Worm (Caenorhabditis elegans) whole organism, midembryonic: ENCODE results near the gene W09C2.10.

Experiments used
- T22C8.4 ChIP-seq: fragments of 200-800 bp; sonication (Bioruptor generic); IDR thresholded peaks from 2 replicates; pipeline ENCODE4 v1.3.6; 2022; ENCODE audit warnings: missing genetic modification characterization, missing compliant biosample characterization
- cog-1 ChIP-seq: sonication (generic microtip); optimal IDR thresholded peaks from 2 replicates; lab custom pipeline; 2016; ENCODE audit warnings: missing genetic modification characterization, missing compliant biosample characterization
- flt-1 ChIP-seq: fragments of 200-800 bp; sonication (Bioruptor generic); IDR thresholded peaks from 2 replicates; pipeline ENCODE4 v1.3.6; 2022; ENCODE audit warnings: missing genetic modification characterization, missing compliant biosample characterization
- klf-2 ChIP-seq: fragments of 200-800 bp; sonication (Bioruptor generic); conservative IDR thresholded peaks from 2 replicates; pipeline ENCODE4 v1.3.6; 2022; ENCODE audit warnings: missing genetic modification reagents, missing genetic modification characterization, missing compliant biosample characterization
- med-1 ChIP-seq: sonication (generic microtip); optimal IDR thresholded peaks from 2 replicates; lab custom pipeline; 2017; ENCODE audit warnings: missing genetic modification characterization, mild to moderate bottlenecking, missing compliant biosample characterization, antibody characterized with exemption, missing genetic modification reagents; ENCODE audit not compliant: insufficient read depth
- ref-1 ChIP-seq: fragments of 200-800 bp; sonication (Bioruptor generic); conservative IDR thresholded peaks from 2 replicates; pipeline ENCODE4 v1.3.6; 2022; ENCODE audit warnings: missing genetic modification reagents, missing genetic modification characterization, missing compliant biosample characterization
- tab-1 ChIP-seq: fragments of 200-800 bp; sonication (Bioruptor generic); IDR thresholded peaks from 2 replicates; pipeline ENCODE4 v1.3.6; 2022; ENCODE audit warnings: missing genetic modification characterization, missing compliant biosample characterization
- ztf-23 ChIP-seq: fragments of 200-800 bp; sonication (Bioruptor generic); IDR thresholded peaks from 2 replicates; pipeline ENCODE4 v1.3.6; 2022; ENCODE audit warnings: missing genetic modification reagents, missing genetic modification characterization, missing compliant biosample characterization
- ztf-29 ChIP-seq: fragments of 200-800 bp; sonication (Bioruptor generic); IDR thresholded peaks from 2 replicates; pipeline ENCODE4 v1.3.6; 2022; ENCODE audit warnings: missing genetic modification reagents, missing genetic modification characterization, missing compliant biosample characterization

The W09C2.10 gene

ce11 chrIV:9633889-9634288, 9.0 kb upstream of the W09C2.10 start:
- no peak for TF ChIP-seq flt-1 (GFP tag; lab: Robert Waterston, UW)
- TF ChIP-seq tab-1 (GFP tag; lab: Robert Waterston, UW), result no peak
- no peak for TF ChIP-seq T22C8.4 (GFP tag; lab: Robert Waterston, UW)
- no peak for TF ChIP-seq ztf-29
- no peak for TF ChIP-seq ref-1 (GFP tag; lab: Robert Waterston, UW)
- TF ChIP-seq ztf-23 (GFP tag; lab: Robert Waterston, UW), result no peak
- no peak for TF ChIP-seq klf-2
- no peak for TF ChIP-seq med-1
- no peak for TF ChIP-seq cog-1 (tag; lab: Kevin White, UChicago)

DNA sequence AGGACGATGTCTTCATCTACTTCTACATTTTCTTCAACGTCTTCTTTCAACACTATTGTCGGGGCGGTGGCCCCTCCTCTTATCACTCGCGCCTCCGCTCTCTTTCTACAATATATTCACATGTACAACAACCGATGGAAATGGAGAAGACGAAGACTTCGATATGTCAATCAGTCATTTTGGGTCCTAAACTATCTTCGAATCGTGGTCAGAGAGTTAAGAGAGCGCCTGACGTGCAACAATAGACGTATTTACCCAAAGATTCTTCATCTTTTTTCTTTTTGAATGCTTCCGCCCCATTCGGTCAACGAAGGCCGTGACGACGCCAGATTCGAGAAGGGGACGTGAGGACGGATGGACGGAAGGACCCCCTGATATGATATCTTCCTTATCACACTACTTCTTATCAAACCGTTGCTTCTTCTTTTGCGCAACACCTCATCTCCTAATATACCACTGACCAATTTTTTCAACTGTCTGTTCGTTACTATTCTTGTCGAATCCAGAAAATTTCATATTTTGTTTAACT, 8.2 kb upstream of the W09C2.10 start:
- TF ChIP-seq med-1 (no peak), ref-1 (GFP tag; lab: Robert Waterston, UW) (no peak), ztf-29 (no peak), flt-1 (GFP tag; lab: Robert Waterston, UW) (no peak), T22C8.4 (GFP tag; lab: Robert Waterston, UW) (no peak), cog-1 (tag; lab: Kevin White, UChicago) (no peak), tab-1 (GFP tag; lab: Robert Waterston, UW) (no peak), ztf-23 (GFP tag; lab: Robert Waterston, UW) (no peak), klf-2 (no peak)

- no peak for TF ChIP-seq med-1
Observed at ce11 chrIV:9632094-9632493, 7.2 kb upstream of the W09C2.10 start.

DNA sequence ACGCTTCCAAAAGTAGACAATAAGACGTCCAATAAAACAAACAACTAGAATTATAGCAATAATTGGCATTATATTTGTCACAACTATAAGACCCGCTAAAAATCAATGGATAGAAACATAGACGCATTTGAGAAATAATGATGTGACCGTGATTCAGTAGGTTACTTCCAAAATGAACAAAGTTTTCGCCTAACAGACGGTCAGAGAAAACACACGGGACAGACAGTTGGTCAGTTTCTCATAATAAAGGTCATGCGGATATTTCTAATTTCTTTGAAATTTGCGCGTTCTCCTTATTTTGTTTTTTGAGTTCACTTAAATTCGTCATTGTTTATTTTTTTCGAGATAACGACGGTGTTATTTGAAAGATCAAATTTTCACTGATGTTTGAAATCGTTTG, 6.7 kb upstream of the W09C2.10 start:
- no peak for TF ChIP-seq ref-1 (GFP tag; lab: Robert Waterston, UW)
- no peak for TF ChIP-seq ztf-29
- no peak for TF ChIP-seq med-1
- no peak for TF ChIP-seq tab-1 (GFP tag; lab: Robert Waterston, UW)
- TF ChIP-seq ztf-23 (GFP tag; lab: Robert Waterston, UW), result no peak
- TF ChIP-seq klf-2, result no peak
- TF ChIP-seq cog-1 (tag; lab: Kevin White, UChicago), result no peak
- TF ChIP-seq flt-1 (GFP tag; lab: Robert Waterston, UW), result no peak

DNA sequence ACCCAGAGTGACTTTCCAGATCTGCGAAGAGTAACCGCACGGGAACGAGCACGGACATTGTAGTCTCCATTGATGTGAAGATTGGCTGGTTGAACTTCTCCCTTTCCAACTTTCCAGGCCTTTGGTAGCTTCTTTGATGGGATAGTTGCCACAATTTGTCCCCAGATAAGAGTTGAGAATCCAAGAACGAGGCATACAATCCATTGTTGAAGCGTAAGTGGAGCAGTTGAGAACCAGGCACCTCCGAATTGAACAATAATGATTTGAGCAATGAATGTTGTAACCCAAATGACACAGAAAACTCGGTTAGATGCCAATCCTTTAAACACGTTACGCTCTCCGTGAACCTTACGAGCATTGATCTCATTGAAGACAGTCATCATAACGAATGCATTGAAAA, 2.2 kb upstream of the W09C2.10 start:
- TF ChIP-seq tab-1 (GFP tag; lab: Robert Waterston, UW) (no peak), cog-1 (tag; lab: Kevin White, UChicago) (no peak), ref-1 (GFP tag; lab: Robert Waterston, UW) (no peak), T22C8.4 (GFP tag; lab: Robert Waterston, UW) (no peak), ztf-29 (no peak), med-1 (no peak), flt-1 (GFP tag; lab: Robert Waterston, UW) (no peak), klf-2 (no peak), ztf-23 (GFP tag; lab: Robert Waterston, UW) (no peak)

- TF ChIP-seq ztf-23 (GFP tag; lab: Robert Waterston, UW) (no peak), ztf-29 (no peak), flt-1 (GFP tag; lab: Robert Waterston, UW) (no peak), T22C8.4 (GFP tag; lab: Robert Waterston, UW) (no peak), tab-1 (GFP tag; lab: Robert Waterston, UW) (no peak), ref-1 (GFP tag; lab: Robert Waterston, UW) (no peak), med-1 (no peak), cog-1 (tag; lab: Kevin White, UChicago) (no peak), klf-2 (no peak)
Observed at ce11 chrIV:9625829-9626228, 952 bp upstream of the W09C2.10 start.

ce11 chrIV:9624275-9624674, 602 bp downstream of the W09C2.10 start, which contains the start of gene W09C2.8:
TSS of gene W09C2.8 (minus strand) at chrIV:9624375.
- TF ChIP-seq ztf-29 (no peak), ref-1 (GFP tag; lab: Robert Waterston, UW) (no peak), klf-2 (no peak), T22C8.4 (GFP tag; lab: Robert Waterston, UW) (no peak), flt-1 (GFP tag; lab: Robert Waterston, UW) (no peak), cog-1 (tag; lab: Kevin White, UChicago) (no peak), med-1 (no peak), tab-1 (GFP tag; lab: Robert Waterston, UW) (no peak), ztf-23 (GFP tag; lab: Robert Waterston, UW) (no peak)

DNA sequence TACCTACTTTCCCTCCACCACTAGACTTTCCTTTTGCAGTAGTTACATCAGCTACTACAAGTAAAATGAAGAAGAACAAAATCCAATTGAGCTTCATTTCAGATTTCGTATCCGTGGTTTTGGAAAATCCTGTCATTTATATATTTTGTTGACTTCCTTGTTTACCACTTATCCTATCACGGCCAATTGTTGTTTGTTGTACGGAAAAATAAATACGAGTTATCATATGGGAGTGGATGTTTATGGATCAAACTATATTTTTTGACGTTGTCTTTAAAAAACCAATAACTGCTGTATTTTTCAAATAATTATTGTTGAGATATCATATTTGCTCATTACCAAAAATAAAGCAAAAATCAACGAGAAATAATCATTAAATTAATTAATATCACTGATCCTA, 1.6 kb downstream of the W09C2.10 start, which contains the start of gene W09C2.9:
Gene W09C2.9 (minus strand): TSS at position 101 of the 400 bp plus-strand sequence.
- TF ChIP-seq cog-1 (tag; lab: Kevin White, UChicago) (no peak), klf-2 (no peak), ztf-29 (no peak), ref-1 (GFP tag; lab: Robert Waterston, UW) (no peak), tab-1 (GFP tag; lab: Robert Waterston, UW) (no peak), ztf-23 (GFP tag; lab: Robert Waterston, UW) (no peak), T22C8.4 (GFP tag; lab: Robert Waterston, UW) (no peak), flt-1 (GFP tag; lab: Robert Waterston, UW) (no peak), med-1 (no peak)

DNA sequence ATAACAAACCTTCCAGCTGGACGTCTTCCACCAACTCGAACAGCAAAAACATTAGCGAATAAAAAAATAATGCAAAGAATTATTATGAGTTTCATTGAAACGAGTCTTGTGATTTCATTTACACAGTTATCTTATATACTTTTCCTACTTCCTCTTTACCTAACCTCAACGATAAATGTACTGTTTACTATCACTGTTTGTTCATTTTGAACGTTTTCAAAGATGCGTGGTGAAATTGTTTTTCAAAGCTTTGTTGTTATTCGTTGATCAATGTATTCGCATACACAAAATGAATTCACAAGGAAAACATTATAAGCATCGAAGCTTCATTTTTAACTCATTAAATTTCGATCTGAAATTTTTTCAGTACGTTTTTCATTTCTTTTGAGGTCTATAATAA, 2.6 kb downstream of the W09C2.10 start, which contains the start of gene W09C2.7:
Gene W09C2.7 (minus strand): TSS at position 101 of the 400 bp plus-strand sequence.
- TF ChIP-seq T22C8.4 (GFP tag; lab: Robert Waterston, UW), result no peak
- no peak for TF ChIP-seq cog-1 (tag; lab: Kevin White, UChicago)
- no peak for TF ChIP-seq ztf-29
- TF ChIP-seq klf-2, result no peak
- TF ChIP-seq tab-1 (GFP tag; lab: Robert Waterston, UW), result no peak
- no peak for TF ChIP-seq med-1

- no peak for TF ChIP-seq tab-1 (GFP tag; lab: Robert Waterston, UW)
Observed at ce11 chrIV:9618836-9619235, 6.0 kb downstream of the W09C2.10 start.

- TF ChIP-seq flt-1 (GFP tag; lab: Robert Waterston, UW) (no peak), klf-2 (no peak), ztf-23 (GFP tag; lab: Robert Waterston, UW) (no peak), cog-1 (tag; lab: Kevin White, UChicago) (no peak), ref-1 (GFP tag; lab: Robert Waterston, UW) (no peak), ztf-29 (no peak), T22C8.4 (GFP tag; lab: Robert Waterston, UW) (no peak), tab-1 (GFP tag; lab: Robert Waterston, UW) (no peak)
Observed at ce11 chrIV:9618015-9618414, 6.9 kb downstream of the W09C2.10 start.
